Worm (Caenorhabditis elegans): ENCODE measurements around the gene nep-1.

nep-1 gene

DNA sequence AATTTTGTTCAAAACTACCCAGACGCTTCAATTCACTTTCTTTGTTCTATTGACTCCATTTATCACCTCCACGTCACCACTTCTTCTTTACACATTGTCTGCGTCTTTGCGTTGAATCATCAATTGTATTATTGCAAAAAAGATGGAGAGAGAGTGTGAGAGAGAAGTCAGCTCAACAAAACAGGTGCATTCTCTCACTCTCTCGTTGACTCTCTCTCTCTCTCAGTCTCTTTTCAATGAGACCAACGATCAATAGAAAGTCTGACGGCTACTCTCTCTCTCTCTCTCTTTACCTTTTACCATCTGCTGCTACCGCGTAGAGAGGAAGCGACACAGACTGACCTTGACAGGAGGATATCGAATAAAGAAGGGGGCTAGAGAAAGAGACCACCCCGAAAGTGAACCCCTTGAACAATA lies 21.2 kb downstream of the nep-1 start (continued):
- TF ChIP-seq ceh-82 (tag; optimal IDR thresholded peaks at IDR 0.05) (no peak), nhr-25 (tag; optimal IDR thresholded peaks at IDR 0.05; ENCODE audit: borderline replicate concordance, insufficient read depth) (peak; percentile 94), cey-2 (tag; optimal IDR thresholded peaks at IDR 0.05; ENCODE audit: borderline replicate concordance, insufficient read depth) (peak; percentile 67), zag-1 (tag; optimal IDR thresholded peaks at IDR 0.05) (no peak), ctbp-1 (GFP tag; IDR thresholded peaks at IDR 0.05) (0 out of 2 replicates have a peak, but pooled peaks have one; percentile 30), unc-62 (GFP tag; optimal IDR thresholded peaks at IDR 0.05 in 1 of 2) (peak in 1 of 2 experiments; percentile 100), unc-62 (tag; optimal IDR thresholded peaks at IDR 0.05) (no peak), T26A8.4 (GFP tag; IDR thresholded peaks at IDR 0.05) (peak; percentile 75), nhr-77 (tag; optimal IDR thresholded peaks at IDR 0.05) (peak; percentile 90), nhr-10 (tag; optimal IDR thresholded peaks at IDR 0.05) (peak; percentile 25), aha-1 (tag) (peak; percentile 96), unc-130 (GFP tag; optimal IDR thresholded peaks at IDR 0.05) (no peak), zip-11 (GFP tag; IDR thresholded peaks at IDR 0.05) (no peak), ceh-62 (tag; optimal IDR thresholded peaks at IDR 0.05) (no peak), ceh-28 (tag; optimal IDR thresholded peaks at IDR 0.05) (peak; percentile 72), mxl-2 (GFP tag; conservative IDR thresholded peaks at IDR 0.05) (0 out of 2 replicates have a peak, but pooled peaks have one; percentile 57), saeg-2 (GFP tag; IDR thresholded peaks at IDR 0.05) (peak; percentile 45; the same call in 1 of the 2 replicates), hif-1 (tag; optimal IDR thresholded peaks at IDR 0.05) (peak in 1 of 2 experiments; percentile 36), ceh-20 (GFP tag; IDR thresholded peaks at IDR 0.05) (0 out of 2 replicates have a peak, but pooled peaks have one; percentile 6)

DNA sequence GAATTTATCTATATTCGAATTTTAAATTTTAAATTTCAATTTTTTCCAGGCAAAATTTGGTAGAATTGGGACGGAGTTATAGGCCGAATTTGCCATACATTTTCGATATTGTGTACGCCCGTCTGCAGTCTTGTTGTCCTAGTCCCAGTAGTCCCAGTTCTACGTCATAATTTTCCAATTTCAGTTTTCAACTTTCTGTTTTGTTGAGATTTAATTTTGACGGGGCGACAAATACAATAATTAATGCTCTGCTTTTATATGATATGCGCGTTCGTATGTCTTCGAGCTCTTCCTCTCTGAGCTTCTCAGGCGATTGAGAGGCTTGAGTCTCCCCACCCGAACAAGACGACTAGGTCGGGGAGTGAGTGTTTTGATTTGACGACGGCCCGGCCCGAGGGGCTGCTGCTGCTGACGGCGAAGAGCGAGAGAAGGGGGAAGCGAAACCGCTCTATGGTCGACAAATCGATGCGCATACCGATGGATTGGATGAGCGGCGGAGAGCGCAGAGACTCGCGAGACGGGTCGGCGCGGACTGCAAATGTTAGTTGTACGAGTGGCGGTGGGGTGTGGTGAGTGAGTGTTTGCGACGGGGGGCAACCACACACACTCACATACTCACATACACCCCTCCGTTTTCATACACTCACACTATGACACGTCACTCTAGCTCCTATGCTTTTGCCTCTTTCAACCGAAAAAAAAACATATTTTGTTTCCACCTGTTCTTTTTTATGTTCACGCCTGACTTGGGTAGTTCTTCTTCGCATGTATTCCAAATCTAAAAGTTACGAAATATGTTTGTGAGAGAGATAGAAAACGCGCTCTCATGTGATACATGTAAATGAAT lies 22.1 kb downstream of the nep-1 start:
- TF ChIP-seq php-3 (GFP tag; IDR thresholded peaks at IDR 0.05) = no peak
- TF ChIP-seq ztf-11 (tag; optimal IDR thresholded peaks at IDR 0.05) = no peak
- no peak for TF ChIP-seq unc-62 (GFP tag; optimal IDR thresholded peaks at IDR 0.05 in 1 of 2)
- no peak for TF ChIP-seq unc-62 (tag; optimal IDR thresholded peaks at IDR 0.05)
- no peak for TF ChIP-seq daf-8 (GFP tag; IDR thresholded peaks at IDR 0.05)
- TF ChIP-seq egl-27 (tag; optimal IDR thresholded peaks at IDR 0.05) = no peak
- peak; percentile 80 for TF ChIP-seq dmd-6 (GFP tag; IDR thresholded peaks at IDR 0.05)
- peak; percentile 67 for TF ChIP-seq spr-1 (tag; optimal IDR thresholded peaks at IDR 0.05)
- peak; percentile 88 for TF ChIP-seq hmg-1.1 (GFP tag; IDR thresholded peaks at IDR 0.05)
- TF ChIP-seq rbr-2 (tag; optimal IDR thresholded peaks at IDR 0.05) = peak; percentile 88
- peak; percentile 55; the same call in 1 of the 2 replicates for TF ChIP-seq ctbp-1 (GFP tag; IDR thresholded peaks at IDR 0.05)
- no peak for TF ChIP-seq lin-15B (tag; optimal IDR thresholded peaks at IDR 0.05)
- TF ChIP-seq aly-2 (tag; optimal IDR thresholded peaks at IDR 0.05) = no peak
- peak; percentile 65; the same call in 1 of the 2 replicates for TF ChIP-seq saeg-2 (GFP tag; IDR thresholded peaks at IDR 0.05)
- TF ChIP-seq nhr-237 (tag; optimal IDR thresholded peaks at IDR 0.05) = no peak
- TF ChIP-seq nhr-41 (GFP tag; IDR thresholded peaks at IDR 0.05) = no peak
- no peak for TF ChIP-seq unc-130 (GFP tag; optimal IDR thresholded peaks at IDR 0.05)
- TF ChIP-seq dpl-1 (GFP tag; optimal IDR thresholded peaks at IDR 0.05) = peak; percentile 2
- no peak for TF ChIP-seq F26F4.8 (GFP tag; conservative IDR thresholded peaks at IDR 0.05)
- TF ChIP-seq snpc-1.2 (GFP tag; IDR thresholded peaks at IDR 0.05) = peak; percentile 62
- no peak for TF ChIP-seq snpc-4 (tag; optimal IDR thresholded peaks at IDR 0.05)
- peak; percentile 67 for TF ChIP-seq nhr-25 (tag; optimal IDR thresholded peaks at IDR 0.05; ENCODE audit: borderline replicate concordance, insufficient read depth)
- TF ChIP-seq dmd-8 (GFP tag; IDR thresholded peaks at IDR 0.05) = peak; percentile 58; the same call in 1 of the 2 replicates
- TF ChIP-seq mep-1 (tag; optimal IDR thresholded peaks at IDR 0.05) = peak; percentile 90
- TF ChIP-seq spr-3 (GFP tag; optimal IDR thresholded peaks at IDR 0.05) = peak; percentile 46
- TF ChIP-seq pqm-1 (tag; optimal IDR thresholded peaks at IDR 0.05) = no peak
- TF ChIP-seq ceh-32 (tag; optimal IDR thresholded peaks at IDR 0.05; ENCODE audit: poor library complexity) = no peak
- TF ChIP-seq mdl-1 (tag; optimal IDR thresholded peaks at IDR 0.05) = peak; percentile 45 to 83
- peak; percentile 79 for TF ChIP-seq nhr-6 (tag; optimal IDR thresholded peaks at IDR 0.05)
- peak; percentile 78 for TF ChIP-seq hlh-30 (tag; optimal IDR thresholded peaks at IDR 0.05; ENCODE audit: insufficient read depth)
- no peak for TF ChIP-seq vab-7 (GFP tag; IDR thresholded peaks at IDR 0.05)
- TF ChIP-seq tra-1 (GFP tag; IDR thresholded peaks at IDR 0.05) = peak; percentile 61; the same call in 1 of the 2 replicates
- TF ChIP-seq ama-1 (optimal IDR thresholded peaks at IDR 0.05) = peak; percentile 77
- TF ChIP-seq tag-97 (GFP tag; IDR thresholded peaks at IDR 0.05) = 0 out of 2 replicates have a peak, but pooled peaks have one; percentile 19
- TF ChIP-seq daf-12 (tag; optimal IDR thresholded peaks at IDR 0.05) = no peak
